Fruit fly (Drosophila melanogaster) whole organism, embryonic: Measurements from ENCODE around the gene Actn.

Experiments used
- ATbp ChIP-seq: fragments of 200-800 bp; sonication (Bioruptor generic); optimal IDR thresholded peaks from 2 replicates; lab custom pipeline; 2017; ENCODE audit warnings: missing biosample characterization, mild to moderate bottlenecking, missing genetic modification characterization, missing genetic modification reagents
- Blimp-1 ChIP-seq: fragments of 200-800 bp; sonication (Bioruptor generic); optimal IDR thresholded peaks from 3 replicates; lab custom pipeline; 2018; ENCODE audit warnings: missing biosample characterization, missing genetic modification characterization, mild to moderate bottlenecking, moderate library complexity, missing genetic modification reagents
- BtbVII ChIP-seq: fragments of 200-800 bp; sonication (Bioruptor generic); optimal IDR thresholded peaks from 3 replicates; lab custom pipeline; 2017; ENCODE audit warnings: missing biosample characterization, mild to moderate bottlenecking, missing genetic modification characterization
- CG10209 ChIP-seq: fragments of 200-800 bp; sonication (Bioruptor generic); optimal IDR thresholded peaks from 3 replicates; lab custom pipeline; 2017; ENCODE audit warnings: missing biosample characterization, mild to moderate bottlenecking, missing genetic modification characterization, missing genetic modification reagents
- CG10959 ChIP-seq: fragments of 200-800 bp; sonication (Bioruptor generic); IDR thresholded peaks from 2 replicates; pipeline ENCODE4 v1.3.6; 2022; ENCODE audit warnings: missing biosample characterization, missing genetic modification characterization
- CG11247 ChIP-seq: fragments of 200-800 bp; sonication (Bioruptor generic); IDR thresholded peaks from 2 replicates; pipeline ENCODE4 v1.3.6; 2022; ENCODE audit warnings: missing biosample characterization, missing genetic modification characterization
- CG14014 ChIP-seq: fragments of 200-800 bp; sonication (Bioruptor generic); IDR thresholded peaks from 2 replicates; pipeline ENCODE4 v1.3.6; 2022; ENCODE audit warnings: missing biosample characterization, missing genetic modification characterization
- CG14441 ChIP-seq: fragments of 200-800 bp; sonication (Bioruptor generic); IDR thresholded peaks from 2 replicates; pipeline ENCODE4 v1.3.6; 2022; ENCODE audit warnings: missing biosample characterization, missing genetic modification characterization
- CG1602 ChIP-seq: fragments of 200-800 bp; sonication (Bioruptor generic); optimal IDR thresholded peaks from 3 replicates; lab custom pipeline; 2016; ENCODE audit warnings: missing biosample characterization, missing genetic modification characterization
- CG17328 ChIP-seq: fragments of 200-800 bp; sonication (Bioruptor generic); IDR thresholded peaks from 2 replicates; pipeline ENCODE4 v1.3.6; 2022; ENCODE audit warnings: missing biosample characterization, missing genetic modification characterization
- CG17359 ChIP-seq: fragments of 200-800 bp; sonication (Bioruptor generic); optimal IDR thresholded peaks from 3 replicates; lab custom pipeline; 2018; ENCODE audit warnings: missing biosample characterization, mild to moderate bottlenecking, missing genetic modification characterization, moderate library complexity
- CG17568 ChIP-seq: fragments of 200-800 bp; sonication (Bioruptor generic); optimal IDR thresholded peaks from 2 replicates; lab custom pipeline; 2018; ENCODE audit warnings: missing biosample characterization, mild to moderate bottlenecking, missing genetic modification characterization, moderate library complexity
- CG2120 ChIP-seq: fragments of 200-800 bp; sonication (Bioruptor generic); optimal IDR thresholded peaks from 3 replicates; lab custom pipeline; 2016; ENCODE audit warnings: missing biosample characterization, missing genetic modification characterization
- CG4404 ChIP-seq: fragments of 200-800 bp; sonication (Bioruptor generic); IDR thresholded peaks from 2 replicates; pipeline ENCODE4 v1.3.6; 2022; ENCODE audit warnings: missing biosample characterization, missing genetic modification characterization
- CG5180 ChIP-seq: fragments of 200-800 bp; sonication (Bioruptor generic); optimal IDR thresholded peaks from 3 replicates; lab custom pipeline; 2017; ENCODE audit warnings: missing biosample characterization, missing genetic modification characterization, mild to moderate bottlenecking, moderate library complexity, missing genetic modification reagents
- CG7271 ChIP-seq: fragments of 200-800 bp; sonication (Bioruptor generic); optimal IDR thresholded peaks from 2 replicates; lab custom pipeline; 2018; ENCODE audit warnings: missing biosample characterization, mild to moderate bottlenecking, missing genetic modification characterization, moderate library complexity
- CG9727 ChIP-seq: fragments of 200-800 bp; sonication (Bioruptor generic); optimal IDR thresholded peaks from 3 replicates; lab custom pipeline; 2017; ENCODE audit warnings: missing biosample characterization, mild to moderate bottlenecking, missing genetic modification characterization
- CG9932 ChIP-seq: fragments of 200-800 bp; sonication (Bioruptor generic); IDR thresholded peaks from 2 replicates; pipeline ENCODE4 v1.3.6; 2022; ENCODE audit warnings: missing biosample characterization, missing genetic modification characterization
- CkIIα-i1 ChIP-seq: fragments of 200-800 bp; sonication (Bioruptor generic); IDR thresholded peaks from 2 replicates; pipeline ENCODE4 v1.3.6; 2022; ENCODE audit warnings: missing biosample characterization, missing genetic modification characterization
- CoRest ChIP-seq: fragments of 200-800 bp; sonication (Bioruptor generic); optimal IDR thresholded peaks from 3 replicates; lab custom pipeline; 2018; ENCODE audit warnings: missing biosample characterization, mild to moderate bottlenecking, missing genetic modification characterization, moderate library complexity
- D19A ChIP-seq: fragments of 200-800 bp; optimal IDR thresholded peaks from 3 replicates; lab custom pipeline; 2019; ENCODE audit warnings: missing biosample characterization, mild to moderate bottlenecking, missing genetic modification characterization, moderate library complexity
- Dref ChIP-seq: fragments of 200-800 bp; sonication (Bioruptor generic); IDR thresholded peaks from 2 replicates; pipeline ENCODE4 v1.3.6; 2022; ENCODE audit warnings: missing biosample characterization, missing genetic modification characterization
- Drgx ChIP-seq: fragments of 200-800 bp; sonication (Bioruptor generic); IDR thresholded peaks from 2 replicates; pipeline ENCODE4 v1.3.6; 2022; ENCODE audit warnings: missing biosample characterization, missing genetic modification characterization
- E2f2 ChIP-seq: fragments of 200-800 bp; sonication (Bioruptor generic); IDR thresholded peaks from 2 replicates; pipeline ENCODE4 v1.3.6; 2022; ENCODE audit warnings: missing biosample characterization, missing genetic modification characterization
- Hey ChIP-seq: fragments of 200-800 bp; sonication (Bioruptor generic); optimal IDR thresholded peaks from 3 replicates; lab custom pipeline; 2018; ENCODE audit warnings: missing biosample characterization, mild to moderate bottlenecking, missing genetic modification characterization
- Hmr ChIP-seq: fragments of 200-800 bp; sonication (Bioruptor generic); optimal IDR thresholded peaks from 3 replicates; lab custom pipeline; 2017; ENCODE audit warnings: mild to moderate bottlenecking, missing biosample characterization, missing genetic modification reagents, missing genetic modification characterization
- Lim3 ChIP-seq: fragments of 200-800 bp; sonication (Bioruptor generic); IDR thresholded peaks from 2 replicates; pipeline ENCODE4 v1.3.6; 2022; ENCODE audit warnings: missing biosample characterization, missing genetic modification characterization
- MESR4 ChIP-seq: fragments of 200-800 bp; sonication (Bioruptor generic); optimal IDR thresholded peaks from 2 replicates; lab custom pipeline; 2018; ENCODE audit warnings: missing biosample characterization, mild to moderate bottlenecking, missing genetic modification characterization, moderate library complexity
- Med ChIP-seq: fragments of 200-800 bp; sonication (Bioruptor generic); peaks from one replicate; lab custom pipeline; 2016; ENCODE audit warnings: missing biosample characterization, missing genetic modification characterization, mild to moderate bottlenecking, inconsistent platforms, moderate library complexity
- NC2β ChIP-seq: fragments of 200-800 bp; sonication (Bioruptor generic); optimal IDR thresholded peaks from 2 replicates; lab custom pipeline; 2016; ENCODE audit warnings: missing biosample characterization, missing genetic modification characterization
- Oli ChIP-seq: fragments of 200-800 bp; sonication (Bioruptor generic); optimal IDR thresholded peaks from 2 replicates; lab custom pipeline; 2018; ENCODE audit warnings: missing biosample characterization, mild to moderate bottlenecking, missing genetic modification characterization, moderate library complexity
- PHDP ChIP-seq: fragments of 200-800 bp; sonication (Bioruptor generic); optimal IDR thresholded peaks from 3 replicates; lab custom pipeline; 2018; ENCODE audit warnings: missing biosample characterization, mild to moderate bottlenecking, missing genetic modification characterization, moderate library complexity
- Rfx ChIP-seq: fragments of 200-800 bp; sonication (Bioruptor generic); IDR thresholded peaks from 2 replicates; pipeline ENCODE4 v1.3.6; 2022; ENCODE audit warnings: missing biosample characterization, missing genetic modification characterization
- Side ChIP-seq: fragments of 200-800 bp; sonication (Bioruptor generic); optimal IDR thresholded peaks from 2 replicates; lab custom pipeline; 2016; ENCODE audit warnings: missing biosample characterization, missing genetic modification characterization
- Sry-β ChIP-seq: fragments of 200-800 bp; sonication (Bioruptor generic); optimal IDR thresholded peaks from 2 replicates; lab custom pipeline; 2018; ENCODE audit warnings: missing biosample characterization, mild to moderate bottlenecking, missing genetic modification characterization, moderate library complexity
- Ssrp ChIP-seq: fragments of 200-800 bp; sonication (Bioruptor generic); optimal IDR thresholded peaks from 2 replicates; lab custom pipeline; 2018; ENCODE audit warnings: missing biosample characterization, mild to moderate bottlenecking, missing genetic modification characterization, moderate library complexity
- chm ChIP-seq: fragments of 200-800 bp; sonication (Bioruptor generic); IDR thresholded peaks from 2 replicates; pipeline ENCODE4 v1.3.6; 2022; ENCODE audit warnings: missing biosample characterization, missing genetic modification characterization
- esg ChIP-seq: fragments of 200-800 bp; sonication (Bioruptor generic); conservative IDR thresholded peaks from 2 replicates; pipeline ENCODE4 v1.3.6; 2022; ENCODE audit warnings: missing biosample characterization, missing genetic modification characterization
- gro ChIP-seq: fragments of 200-800 bp; sonication (Bioruptor generic); optimal IDR thresholded peaks from 2 replicates; lab custom pipeline; 2016; ENCODE audit warnings: missing biosample characterization, missing genetic modification characterization
- gt ChIP-seq: fragments of 200-800 bp; sonication (Bioruptor generic); IDR thresholded peaks from 2 replicates; pipeline ENCODE4 v1.3.6; 2022; ENCODE audit warnings: missing biosample characterization, missing genetic modification characterization
- ham ChIP-seq: fragments of 200-800 bp; sonication (Bioruptor generic); IDR thresholded peaks from 2 replicates; pipeline ENCODE4 v1.3.6; 2022; ENCODE audit warnings: missing biosample characterization, missing genetic modification characterization
- lab ChIP-seq: fragments of 200-800 bp; sonication (Bioruptor generic); optimal IDR thresholded peaks from 3 replicates; lab custom pipeline; 2017; ENCODE audit warnings: missing biosample characterization, missing genetic modification characterization, mild to moderate bottlenecking, moderate library complexity, missing genetic modification reagents
- pb ChIP-seq: fragments of 200-800 bp; sonication (Bioruptor generic); optimal IDR thresholded peaks from 3 replicates; lab custom pipeline; 2016; ENCODE audit warnings: missing biosample characterization, missing genetic modification characterization
- pfk ChIP-seq: fragments of 200-800 bp; sonication (Bioruptor generic); optimal IDR thresholded peaks from 2 replicates; lab custom pipeline; 2018; ENCODE audit warnings: missing biosample characterization, mild to moderate bottlenecking, missing genetic modification characterization, moderate library complexity
- sens ChIP-seq: fragments of 200-800 bp; sonication (Bioruptor generic); peaks from one replicate; lab custom pipeline; 2016; ENCODE audit warnings: missing biosample characterization, missing genetic modification characterization
- shn ChIP-seq: fragments of 200-800 bp; sonication (Bioruptor generic); optimal IDR thresholded peaks from 3 replicates; lab custom pipeline; 2016; ENCODE audit warnings: missing biosample characterization, missing genetic modification characterization
- stc ChIP-seq: fragments of 200-800 bp; sonication (Bioruptor generic); IDR thresholded peaks from 2 replicates; pipeline ENCODE4 v1.3.6; 2022; ENCODE audit warnings: missing biosample characterization, missing genetic modification characterization
- sug ChIP-seq: fragments of 200-800 bp; optimal IDR thresholded peaks from 2 replicates; lab custom pipeline; 2019; ENCODE audit warnings: missing biosample characterization, mild to moderate bottlenecking, missing genetic modification characterization, moderate library complexity
- tgo ChIP-seq: fragments of 200-800 bp; sonication (Bioruptor generic); IDR thresholded peaks from 3 replicates; pipeline ENCODE4 v1.3.6; 2022; ENCODE audit warnings: missing biosample characterization, missing genetic modification characterization
- tll ChIP-seq, 2 experiments: fragments of 200-800 bp in 1 of 2; fragments of >200 bp in 1 of 2; sonication (Bioruptor generic) in 1 of 2; optimal IDR thresholded peaks; 2 replicates each; lab custom pipeline; 2017 to 2019; ENCODE audit warnings: missing biosample characterization in 2 of 2, missing genetic modification characterization in 2 of 2, mild to moderate bottlenecking in 1 of 2, moderate library complexity in 1 of 2
- tx ChIP-seq: fragments of 200-800 bp; sonication (Bioruptor generic); optimal IDR thresholded peaks from 2 replicates; lab custom pipeline; 2016; ENCODE audit warnings: missing biosample characterization, missing genetic modification characterization
- zen ChIP-seq: fragments of 200-800 bp; sonication (Bioruptor generic); optimal IDR thresholded peaks from 3 replicates; lab custom pipeline; 2018; ENCODE audit warnings: missing biosample characterization, mild to moderate bottlenecking, missing genetic modification characterization, moderate library complexity

Gene Actn

dm6 chrX:2089812-2090211 lies 47.7 kb upstream of the Actn start (continued):
- TF ChIP-seq CoRest (tag; lab: Kevin White, UChicago): no peak
- TF ChIP-seq tll (GFP tag; optimal IDR thresholded peaks at IDR 0.05; lab: Kevin White, UChicago): no peak
- TF ChIP-seq Side (GFP tag; lab: Kevin White, UChicago): no peak
- no peak for TF ChIP-seq Dref (GFP tag; lab: Robert Waterston, UW)
- no peak for TF ChIP-seq CG10959 (GFP tag; lab: Robert Waterston, UW)
- no peak for TF ChIP-seq ATbp (GFP tag; lab: Kevin White, UChicago)
- TF ChIP-seq zen (tag; lab: Kevin White, UChicago): no peak
- peak; percentile 14 for TF ChIP-seq sug (tag; lab: Kevin White, UChicago)
- no peak for TF ChIP-seq sens (GFP tag; lab: Kevin White, UChicago)
- no peak for TF ChIP-seq pb (GFP tag; lab: Kevin White, UChicago)
- no peak for TF ChIP-seq Blimp-1 (GFP tag; lab: Kevin White, UChicago)
- TF ChIP-seq Med (GFP tag; lab: Kevin White, UChicago): peak; percentile 71
- no peak for TF ChIP-seq CkIIα-i1 (GFP tag; lab: Robert Waterston, UW)
- TF ChIP-seq CG17568 (GFP tag; lab: Kevin White, UChicago): no peak
- TF ChIP-seq Ssrp (tag; lab: Kevin White, UChicago): no peak
- TF ChIP-seq Hey: no peak
- TF ChIP-seq Lim3 (GFP tag; lab: Robert Waterston, UW): no peak
- no peak for TF ChIP-seq NC2β
- TF ChIP-seq esg (GFP tag; lab: Robert Waterston, UW): no peak
- TF ChIP-seq CG17328: no peak
- no peak for TF ChIP-seq gt
- no peak for TF ChIP-seq CG9932 (GFP tag; lab: Robert Waterston, UW)
- TF ChIP-seq tx: no peak
- TF ChIP-seq CG4404 (GFP tag; lab: Robert Waterston, UW): no peak
- no peak for TF ChIP-seq pfk
- no peak for TF ChIP-seq CG7271 (tag; lab: Kevin White, UChicago)
- TF ChIP-seq CG5180: no peak
- TF ChIP-seq Sry-β (GFP tag; lab: Kevin White, UChicago): no peak
- TF ChIP-seq lab (GFP tag; lab: Kevin White, UChicago): no peak
- TF ChIP-seq MESR4 (GFP tag; lab: Kevin White, UChicago): no peak

- TF ChIP-seq Hmr (GFP tag; lab: Kevin White, UChicago): no peak
- TF ChIP-seq ham (GFP tag; lab: Robert Waterston, UW): no peak
- peak; percentile 30; the same call in 1 of the 3 replicates for TF ChIP-seq tgo
- TF ChIP-seq stc (GFP tag; lab: Robert Waterston, UW): no peak
- 0 out of 2 replicates have a peak, but pooled peaks have one; percentile 28 for TF ChIP-seq CG11247 (GFP tag; lab: Robert Waterston, UW)
- TF ChIP-seq lab (GFP tag; lab: Kevin White, UChicago): peak; percentile 40
- peak; percentile 40; the same call in 1 of the 2 replicates for TF ChIP-seq Rfx (GFP tag; lab: Robert Waterston, UW)
- TF ChIP-seq CG14441: 0 out of 2 replicates have a peak, but pooled peaks have one; percentile 19
- no peak for TF ChIP-seq ATbp (GFP tag; lab: Kevin White, UChicago)
- no peak for TF ChIP-seq E2f2 (GFP tag; lab: Robert Waterston, UW)
- TF ChIP-seq CG1602: no peak
- no peak for TF ChIP-seq CG17359 (tag; lab: Kevin White, UChicago)
- peak; percentile 37; the same call in 1 of the 2 replicates for TF ChIP-seq Drgx (GFP tag; lab: Robert Waterston, UW)
- no peak for TF ChIP-seq CG10209 (GFP tag; lab: Kevin White, UChicago)
- no peak for TF ChIP-seq Oli
- TF ChIP-seq CkIIα-i1 (GFP tag; lab: Robert Waterston, UW): no peak
- no peak for TF ChIP-seq shn (GFP tag; lab: Kevin White, UChicago)
- TF ChIP-seq gro (GFP tag; lab: Kevin White, UChicago): no peak
- TF ChIP-seq CG9727: no peak
- no peak for TF ChIP-seq chm (GFP tag; lab: Robert Waterston, UW)
- TF ChIP-seq PHDP (tag; lab: Kevin White, UChicago): no peak
- TF ChIP-seq CG2120 (GFP tag; lab: Kevin White, UChicago): peak; percentile 21
- no peak for TF ChIP-seq BtbVII (GFP tag; lab: Kevin White, UChicago)
- TF ChIP-seq CG14014 (GFP tag; lab: Robert Waterston, UW): no peak
- TF ChIP-seq D19A (tag; lab: Kevin White, UChicago): peak; percentile 59
These were observed 46.7 kb upstream of the Actn start for dm6 chrX:2088798-2089197.
